Worm (Caenorhabditis elegans) whole organism, late embryonic: ENCODE measurements around the gene mrpl-11.

Experiments
- ama-1 ChIP-seq: fragments of 150-350 bp; optimal IDR thresholded peaks from 2 replicates; lab custom pipeline; 2014
- nfya-1 ChIP-seq: sonication (generic microtip); optimal IDR thresholded peaks from 2 replicates; lab custom pipeline; 2017; ENCODE audit warnings: missing genetic modification characterization, mild to moderate bottlenecking, missing compliant biosample characterization, antibody characterized with exemption, moderate library complexity
- odd-2 ChIP-seq: sonication (generic microtip); optimal IDR thresholded peaks from 2 replicates; lab custom pipeline; 2017; ENCODE audit warnings: antibody characterized with exemption, mild to moderate bottlenecking, missing genetic modification characterization, missing compliant biosample characterization
- pha-4 ChIP-seq: fragments of 150-350 bp; optimal IDR thresholded peaks from 2 replicates; lab custom pipeline; 2018; ENCODE audit warnings: missing biosample characterization, missing genetic modification reagents, missing genetic modification characterization
- ttx-3 ChIP-seq: sonication (generic microtip); optimal IDR thresholded peaks from 2 replicates; lab custom pipeline; 2016; ENCODE audit warnings: missing genetic modification reagents, missing genetic modification characterization, missing compliant biosample characterization
- unc-86 ChIP-seq: sonication (generic microtip); optimal IDR thresholded peaks from 2 replicates; lab custom pipeline; 2016; ENCODE audit warnings: missing genetic modification characterization, missing compliant biosample characterization

- no peak for TF ChIP-seq odd-2
- no peak for TF ChIP-seq ttx-3 (tag; lab: Kevin White, UChicago)
- TF ChIP-seq unc-86 (tag; lab: Kevin White, UChicago): no peak
- no peak for TF ChIP-seq pha-4 (tag; lab: Kevin White, UChicago)
- no peak for TF ChIP-seq ama-1 (lab: Kevin White, UChicago)
- no peak for TF ChIP-seq nfya-1
Observed at ce11 chrIII:8739786-8740185, 22.3 kb downstream of the mrpl-11 start.
